Worm (Caenorhabditis elegans) whole organism, L1 larva: ENCODE measurements around the gene F46H5.4.

ENCODE experiments used
- C16A3.4 ChIP-seq: fragments of 150-350 bp; optimal IDR thresholded peaks from 2 replicates; lab custom pipeline; 2014; ENCODE audit warnings: missing biosample characterization, missing genetic modification characterization
- C34B4.2 ChIP-seq: sonication (generic microtip); optimal IDR thresholded peaks from 2 replicates; lab custom pipeline; 2017; ENCODE audit warnings: mild to moderate bottlenecking, missing genetic modification characterization, missing compliant biosample characterization
- F16B12.6 ChIP-seq: fragments of 150-350 bp; optimal IDR thresholded peaks from 2 replicates; lab custom pipeline; 2014; ENCODE audit warnings: missing biosample characterization, missing genetic modification characterization
- Y116A8C.19 ChIP-seq: sonication (generic microtip); optimal IDR thresholded peaks from 2 replicates; lab custom pipeline; 2016; ENCODE audit warnings: missing compliant biosample characterization, missing genetic modification characterization, borderline replicate concordance
- aly-2 ChIP-seq: fragments of 150-350 bp; optimal IDR thresholded peaks from 2 replicates; lab custom pipeline; 2014; ENCODE audit warnings: missing biosample characterization, missing genetic modification characterization
- ceh-63 ChIP-seq: fragments of 200-800 bp; sonication (Bioruptor generic); optimal IDR thresholded peaks from 2 replicates; lab custom pipeline; 2018; ENCODE audit warnings: mild to moderate bottlenecking, missing genetic modification characterization, missing compliant biosample characterization
- ceh-8 ChIP-seq: fragments of 200-800 bp; sonication (Bioruptor generic); optimal IDR thresholded peaks from 2 replicates; lab custom pipeline; 2018; ENCODE audit warnings: mild to moderate bottlenecking, missing genetic modification characterization, moderate library complexity, missing compliant biosample characterization
- ceh-88 ChIP-seq: fragments of 200-800 bp; sonication (Bioruptor generic); IDR thresholded peaks from 2 replicates; pipeline ENCODE4 v1.3.6; 2022; ENCODE audit warnings: missing genetic modification characterization, missing compliant biosample characterization
- ces-1 ChIP-seq: fragments of 150-350 bp; optimal IDR thresholded peaks from 2 replicates; lab custom pipeline; 2014; ENCODE audit warnings: missing biosample characterization, missing genetic modification reagents, missing genetic modification characterization
- dsc-1 ChIP-seq: sonication (generic microtip); optimal IDR thresholded peaks from 2 replicates; lab custom pipeline; 2016; ENCODE audit warnings: mild to moderate bottlenecking, missing genetic modification characterization, missing compliant biosample characterization
- efl-1 ChIP-seq, 4 experiments: fragments of 150-350 bp; optimal IDR thresholded peaks in 3 of 4; peaks in 1 of 4; 1 replicate in 1 of 4; 2 replicates in 3 of 4; lab custom pipeline; 2014; ENCODE audit warnings: missing biosample characterization in 2 of 4, missing genetic modification characterization in 2 of 4, missing genetic modification reagents in 2 of 4
- efl-3 ChIP-seq: fragments of 200-800 bp; sonication (Bioruptor generic); optimal IDR thresholded peaks from 2 replicates; lab custom pipeline; 2018; ENCODE audit warnings: mild to moderate bottlenecking, missing genetic modification characterization, missing compliant biosample characterization
- egl-13 ChIP-seq: sonication (generic microtip); optimal IDR thresholded peaks from 2 replicates; lab custom pipeline; 2016; ENCODE audit warnings: missing genotype, missing genetic modification reagents, missing genetic modification characterization, missing compliant biosample characterization
- egl-27 ChIP-seq, 2 experiments: fragments of 150-350 bp in 1 of 2; sonication (generic microtip); optimal IDR thresholded peaks; 3 replicates each; lab custom pipeline; 2017 to 2018; ENCODE audit warnings: missing biosample characterization in 2 of 2, missing genetic modification characterization in 2 of 2, missing genetic modification reagents in 2 of 2
- elt-2 ChIP-seq: sonication (generic microtip); optimal IDR thresholded peaks from 2 replicates; lab custom pipeline; 2016; ENCODE audit warnings: missing genetic modification characterization, mild to moderate bottlenecking, inconsistent platforms, missing compliant biosample characterization, missing genetic modification reagents
- fkh-8 ChIP-seq: sonication (generic microtip); optimal IDR thresholded peaks from 2 replicates; lab custom pipeline; 2016; ENCODE audit warnings: mild to moderate bottlenecking, missing genetic modification characterization, missing compliant biosample characterization
- fos-1 ChIP-seq: fragments of 150-350 bp; optimal IDR thresholded peaks from 2 replicates; lab custom pipeline; 2014; ENCODE audit warnings: missing biosample characterization, missing genetic modification characterization
- hlh-17 ChIP-seq: fragments of 200-800 bp; sonication (Bioruptor generic); optimal IDR thresholded peaks from 2 replicates; lab custom pipeline; 2018; ENCODE audit warnings: missing genetic modification characterization, mild to moderate bottlenecking, missing compliant biosample characterization, moderate library complexity, borderline replicate concordance
- hpl-2 ChIP-seq: fragments of 150-350 bp; optimal IDR thresholded peaks from 2 replicates; lab custom pipeline; 2014; ENCODE audit warnings: missing biosample characterization, missing genetic modification reagents, missing genetic modification characterization
- isw-1 ChIP-seq: fragments of 200-800 bp; sonication (Bioruptor generic); IDR thresholded peaks from 2 replicates; pipeline ENCODE4 v1.3.6; 2022; ENCODE audit warnings: missing genetic modification characterization, missing compliant biosample characterization
- jun-1 ChIP-seq: fragments of 150-350 bp; optimal IDR thresholded peaks from 2 replicates; lab custom pipeline; 2014; ENCODE audit warnings: missing biosample characterization, missing genetic modification reagents, missing genetic modification characterization
- lin-14 ChIP-seq: fragments of 200-800 bp; sonication (Bioruptor generic); optimal IDR thresholded peaks from 2 replicates; lab custom pipeline; 2018; ENCODE audit warnings: mild to moderate bottlenecking, missing genetic modification characterization, moderate library complexity, missing compliant biosample characterization
- lin-35 ChIP-seq, 2 experiments: fragments of 150-350 bp; optimal IDR thresholded peaks; 2 replicates each; lab custom pipeline; 2014; ENCODE audit warnings: missing biosample characterization in 2 of 2, missing genetic modification characterization in 2 of 2, missing genetic modification reagents in 2 of 2
- lin-39 ChIP-seq: fragments of 150-350 bp; optimal IDR thresholded peaks from 2 replicates; lab custom pipeline; 2014; ENCODE audit warnings: missing biosample characterization, missing genetic modification reagents, missing genetic modification characterization
- mab-9 ChIP-seq: fragments of 200-800 bp; sonication (Bioruptor generic); IDR thresholded peaks from 2 replicates; pipeline ENCODE4 v1.3.6; 2022; ENCODE audit warnings: missing genetic modification reagents, missing genetic modification characterization, missing compliant biosample characterization
- mep-1 ChIP-seq: fragments of 150-350 bp; optimal IDR thresholded peaks from 2 replicates; lab custom pipeline; 2014; ENCODE audit warnings: missing biosample characterization, missing genetic modification characterization
- nhr-12 ChIP-seq: sonication (generic microtip); optimal IDR thresholded peaks from 2 replicates; lab custom pipeline; 2017; ENCODE audit warnings: missing biosample characterization, missing genetic modification characterization
- nhr-20 ChIP-seq: sonication (generic microtip); optimal IDR thresholded peaks from 2 replicates; lab custom pipeline; 2016; ENCODE audit warnings: mild to moderate bottlenecking, missing genetic modification characterization, missing compliant biosample characterization
- nhr-237 ChIP-seq: fragments of 150-350 bp; optimal IDR thresholded peaks from 2 replicates; lab custom pipeline; 2014; ENCODE audit warnings: missing biosample characterization, missing genetic modification characterization
- nhr-28 ChIP-seq: fragments of 150-350 bp; optimal IDR thresholded peaks from 2 replicates; lab custom pipeline; 2014; ENCODE audit warnings: missing biosample characterization, missing genetic modification characterization
- nhr-84 ChIP-seq: sonication (generic microtip); optimal IDR thresholded peaks from 2 replicates; lab custom pipeline; 2017; ENCODE audit warnings: missing biosample characterization, missing genetic modification characterization
- nhr-85 ChIP-seq: sonication (generic microtip); peaks from one replicate; lab custom pipeline; 2016; ENCODE audit warnings: missing genetic modification characterization, inconsistent platforms, missing compliant biosample characterization
- nhr-90 ChIP-seq: sonication (generic microtip); optimal IDR thresholded peaks from 2 replicates; lab custom pipeline; 2016; ENCODE audit warnings: mild to moderate bottlenecking, missing genetic modification characterization, missing compliant biosample characterization; ENCODE audit not compliant: poor library complexity
- pag-3 ChIP-seq: sonication (generic microtip); optimal IDR thresholded peaks from 2 replicates; lab custom pipeline; 2017; ENCODE audit warnings: missing genetic modification characterization, mild to moderate bottlenecking, missing compliant biosample characterization, antibody characterized with exemption, borderline replicate concordance; ENCODE audit not compliant: insufficient read depth
- skn-1 ChIP-seq: fragments of 150-350 bp; optimal IDR thresholded peaks from 2 replicates; lab custom pipeline; 2014; ENCODE audit warnings: missing biosample characterization, missing genetic modification characterization
- sox-4 ChIP-seq: sonication (generic microtip); optimal IDR thresholded peaks from 2 replicates; lab custom pipeline; 2016; ENCODE audit warnings: missing genetic modification characterization, missing compliant biosample characterization
- tbx-2 ChIP-seq: sonication (generic microtip); optimal IDR thresholded peaks from 2 replicates; lab custom pipeline; 2016; ENCODE audit warnings: missing genetic modification characterization, missing compliant biosample characterization
- unc-30 ChIP-seq: sonication (generic microtip); optimal IDR thresholded peaks from 2 replicates; lab custom pipeline; 2017; ENCODE audit warnings: missing biosample characterization, missing genetic modification characterization
- unc-62 ChIP-seq: fragments of 150-350 bp; optimal IDR thresholded peaks from 2 replicates; lab custom pipeline; 2014; ENCODE audit warnings: missing biosample characterization, missing genetic modification reagents, missing genetic modification characterization
- unc-86 ChIP-seq: sonication (generic microtip); optimal IDR thresholded peaks from 2 replicates; lab custom pipeline; 2016; ENCODE audit warnings: missing genetic modification characterization, missing compliant biosample characterization
- unc-98 ChIP-seq: fragments of 200-800 bp; sonication (Bioruptor generic); IDR thresholded peaks from 2 replicates; pipeline ENCODE4 v1.3.6; 2022; ENCODE audit warnings: missing genetic modification characterization, missing compliant biosample characterization
- vab-15 ChIP-seq: sonication (generic microtip); optimal IDR thresholded peaks from 2 replicates; lab custom pipeline; 2017; ENCODE audit warnings: missing genotype, mild to moderate bottlenecking, missing genetic modification characterization, missing compliant biosample characterization
- xbp-1 ChIP-seq: sonication (generic microtip); optimal IDR thresholded peaks from 2 replicates; lab custom pipeline; 2016; ENCODE audit warnings: missing genetic modification characterization, missing compliant biosample characterization
- zag-1 ChIP-seq: fragments of 150-350 bp; optimal IDR thresholded peaks from 2 replicates; lab custom pipeline; 2014; ENCODE audit warnings: missing biosample characterization, missing genetic modification characterization
- ztf-4 ChIP-seq: fragments of 150-350 bp; optimal IDR thresholded peaks from 2 replicates; lab custom pipeline; 2014; ENCODE audit warnings: missing biosample characterization, missing genetic modification characterization

The F46H5.4 gene

DNA sequence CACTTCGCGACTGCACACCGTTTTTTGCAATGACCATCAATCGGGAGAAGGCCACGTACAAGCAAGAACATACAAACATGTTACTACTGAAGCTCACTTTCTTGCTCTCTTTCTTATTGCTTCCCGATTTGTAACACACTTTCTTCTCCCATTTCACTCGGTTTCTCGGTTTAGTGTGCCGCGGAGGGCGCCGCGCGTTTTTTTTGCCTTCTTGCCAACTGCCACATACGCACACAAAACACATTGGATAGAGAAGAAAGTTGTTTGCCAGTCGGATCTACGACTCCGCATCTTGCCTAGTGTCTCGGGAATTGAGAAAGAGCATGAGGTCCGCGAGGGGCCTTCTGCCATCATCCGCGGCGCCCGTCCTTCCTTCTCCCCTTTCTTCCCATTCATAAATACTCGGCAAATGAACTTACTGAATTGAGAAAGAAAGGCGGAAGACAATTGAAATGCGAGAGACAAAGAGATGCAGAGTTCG, 19.6 kb downstream of the F46H5.4 start (continued):
- no peak for TF ChIP-seq zag-1 (tag; lab: Kevin White, UChicago)
- TF ChIP-seq Y116A8C.19 = no peak
- peak; percentile 7 for TF ChIP-seq skn-1 (tag; lab: Kevin White, UChicago)
- TF ChIP-seq nhr-237 (tag; lab: Kevin White, UChicago) = no peak
- TF ChIP-seq xbp-1 = peak; percentile 58
- TF ChIP-seq mab-9 (GFP tag; lab: Robert Waterston, UW) = no peak
- no peak for TF ChIP-seq fos-1 (tag; lab: Kevin White, UChicago)
- peak; percentile 73 for TF ChIP-seq dsc-1 (tag; lab: Kevin White, UChicago)
- TF ChIP-seq fkh-8 = peak; percentile 20
- TF ChIP-seq C34B4.2 (tag; lab: Kevin White, UChicago) = no peak
- TF ChIP-seq aly-2 (tag; lab: Kevin White, UChicago) = no peak
- no peak for TF ChIP-seq ces-1
- TF ChIP-seq elt-2 (tag; lab: Kevin White, UChicago) = no peak
- no peak for TF ChIP-seq vab-15 (tag; lab: Kevin White, UChicago)
- TF ChIP-seq F16B12.6 (tag; lab: Kevin White, UChicago) = no peak
- TF ChIP-seq nhr-84 = no peak
- no peak for TF ChIP-seq nhr-90
- peak; percentile 41 for TF ChIP-seq egl-13 (tag; lab: Kevin White, UChicago)
- TF ChIP-seq sox-4 (tag; lab: Kevin White, UChicago) = no peak
- peak; percentile 72 for TF ChIP-seq pag-3 (tag; lab: Kevin White, UChicago)
- peak; percentile 83 for TF ChIP-seq tbx-2 (tag; lab: Kevin White, UChicago)
- TF ChIP-seq unc-86 (tag; lab: Kevin White, UChicago) = peak; percentile 67
- no peak for TF ChIP-seq egl-27 (tag; optimal IDR thresholded peaks at IDR 0.05; lab: Kevin White, UChicago)
- TF ChIP-seq efl-3 (GFP tag; lab: Kevin White, UChicago) = no peak
- no peak for TF ChIP-seq hpl-2 (GFP tag; lab: Kevin White, UChicago)
- TF ChIP-seq lin-14 (GFP tag; lab: Kevin White, UChicago) = peak; percentile 95
- TF ChIP-seq hlh-17 (GFP tag; lab: Kevin White, UChicago) = no peak
- peak; percentile 39 for TF ChIP-seq mep-1 (tag; lab: Kevin White, UChicago)
- no peak for TF ChIP-seq nhr-28
- no peak for TF ChIP-seq ceh-63 (GFP tag; lab: Kevin White, UChicago)
- TF ChIP-seq ztf-4 (tag; lab: Kevin White, UChicago) = no peak
- TF ChIP-seq unc-30 = no peak
- TF ChIP-seq nhr-20 (tag; lab: Kevin White, UChicago) = peak; percentile 36
- TF ChIP-seq unc-62 (GFP tag; lab: Kevin White, UChicago) = no peak
- TF ChIP-seq lin-35 (GFP tag; optimal IDR thresholded peaks at IDR 0.05; lab: Kevin White, UChicago) = peak in 1 of 2 experiments; percentile 0
- TF ChIP-seq C16A3.4 (tag; lab: Kevin White, UChicago) = no peak
- no peak for TF ChIP-seq jun-1
- TF ChIP-seq lin-39 = no peak
- TF ChIP-seq ceh-88 (GFP tag; lab: Robert Waterston, UW) = no peak
- TF ChIP-seq isw-1 = no peak; the same call in 1 of the 2 replicates
- peak; percentile 3 for TF ChIP-seq ceh-8 (GFP tag; lab: Kevin White, UChicago)
- no peak for TF ChIP-seq nhr-12 (tag; lab: Kevin White, UChicago)
- TF ChIP-seq nhr-85 (tag; lab: Kevin White, UChicago) = no peak
- TF ChIP-seq efl-1 (optimal IDR thresholded peaks at IDR 0.05; lab: Kevin White, UChicago) = peak; percentile 8 to 14
- TF ChIP-seq efl-1 (GFP tag; optimal IDR thresholded peaks at IDR 0.05 in 1 of 2; lab: Kevin White, UChicago) = peak in 1 of 2 experiments; percentile 14
- TF ChIP-seq unc-98 (GFP tag; lab: Robert Waterston, UW) = no peak
